Fruit fly (Drosophila melanogaster) whole organism, embryonic: ENCODE data around the gene fd96Ca.

Experiments used
- Ada2b ChIP-seq: fragments of 200-800 bp; sonication (Bioruptor generic); IDR thresholded peaks from 2 replicates; pipeline ENCODE4 v1.3.6; 2022; ENCODE audit warnings: missing biosample characterization, missing genetic modification characterization
- Aef1 ChIP-seq: fragments of 200-800 bp; sonication (Bioruptor generic); IDR thresholded peaks from 3 replicates; pipeline ENCODE4 v1.3.6; 2022; ENCODE audit warnings: missing biosample characterization, missing genetic modification characterization
- Asciz ChIP-seq: fragments of 200-800 bp; sonication (Bioruptor generic); optimal IDR thresholded peaks from 2 replicates; lab custom pipeline; 2017; ENCODE audit warnings: missing biosample characterization, mild to moderate bottlenecking, missing genetic modification characterization, missing genetic modification reagents
- Awh ChIP-seq: fragments of 200-800 bp; sonication (Bioruptor generic); IDR thresholded peaks from 2 replicates; pipeline ENCODE4, ENCODE4 v1.3.6; 2022; ENCODE audit warnings: missing biosample characterization, missing genetic modification characterization
- CG10267 ChIP-seq: fragments of 200-800 bp; sonication (Bioruptor generic); optimal IDR thresholded peaks from 2 replicates; lab custom pipeline; 2018; ENCODE audit warnings: missing biosample characterization, mild to moderate bottlenecking, missing genetic modification characterization, moderate library complexity
- CG11723 ChIP-seq: fragments of 200-800 bp; sonication (Bioruptor generic); optimal IDR thresholded peaks from 2 replicates; lab custom pipeline; 2017; ENCODE audit warnings: missing biosample characterization, mild to moderate bottlenecking, missing genetic modification characterization
- CG12391 ChIP-seq: fragments of 200-800 bp; sonication (Bioruptor generic); optimal IDR thresholded peaks from 3 replicates; lab custom pipeline; 2018; ENCODE audit warnings: missing biosample characterization, mild to moderate bottlenecking, missing genetic modification characterization, moderate library complexity
- CG14014 ChIP-seq: fragments of 200-800 bp; sonication (Bioruptor generic); IDR thresholded peaks from 2 replicates; pipeline ENCODE4 v1.3.6; 2022; ENCODE audit warnings: missing biosample characterization, missing genetic modification characterization
- CG14050 ChIP-seq: fragments of 200-800 bp; sonication (Bioruptor generic); IDR thresholded peaks from 3 replicates; pipeline ENCODE4 v1.3.6; 2022; ENCODE audit warnings: missing biosample characterization, missing genetic modification characterization
- CG15011 ChIP-seq: fragments of 200-800 bp; sonication (Bioruptor generic); optimal IDR thresholded peaks from 3 replicates; lab custom pipeline; 2018; ENCODE audit warnings: missing biosample characterization, mild to moderate bottlenecking, missing genetic modification characterization
- CG15479 ChIP-seq: fragments of 200-800 bp; sonication (Bioruptor generic); optimal IDR thresholded peaks from 3 replicates; lab custom pipeline; 2019; ENCODE audit warnings: missing biosample characterization, mild to moderate bottlenecking, missing genetic modification characterization, moderate library complexity
- CG17829 ChIP-seq: fragments of 200-800 bp; optimal IDR thresholded peaks from 2 replicates; lab custom pipeline; 2019; ENCODE audit warnings: missing biosample characterization, mild to moderate bottlenecking, missing genetic modification characterization, moderate library complexity
- CG2199 ChIP-seq: fragments of 200-800 bp; sonication (Bioruptor generic); IDR thresholded peaks from 3 replicates; pipeline ENCODE4 v1.3.6; 2022; ENCODE audit warnings: missing biosample characterization, missing genetic modification characterization
- CG34224 ChIP-seq: fragments of 200-800 bp; sonication (Bioruptor generic); IDR thresholded peaks from 3 replicates; pipeline ENCODE4 v1.3.6; 2022; ENCODE audit warnings: missing biosample characterization, missing genetic modification characterization; ENCODE audit not compliant: partially characterized antibody
- CG4707 ChIP-seq: fragments of 200-800 bp; sonication (Bioruptor generic); optimal IDR thresholded peaks from 2 replicates; lab custom pipeline; 2018; ENCODE audit warnings: missing biosample characterization, mild to moderate bottlenecking, missing genetic modification characterization, moderate library complexity
- CG6813 ChIP-seq: fragments of 200-800 bp; sonication (Bioruptor generic); optimal IDR thresholded peaks from 2 replicates; lab custom pipeline; 2017; ENCODE audit warnings: missing biosample characterization, missing genetic modification characterization, mild to moderate bottlenecking, moderate library complexity, missing genetic modification reagents
- CG7928 ChIP-seq: fragments of 200-800 bp; sonication (Bioruptor generic); optimal IDR thresholded peaks from 2 replicates; lab custom pipeline; 2017; ENCODE audit warnings: missing biosample characterization, mild to moderate bottlenecking, missing genetic modification characterization
- CG8281 ChIP-seq: fragments of 200-800 bp; sonication (Bioruptor generic); optimal IDR thresholded peaks from 2 replicates; lab custom pipeline; 2018; ENCODE audit warnings: missing biosample characterization, mild to moderate bottlenecking, missing genetic modification characterization, moderate library complexity
- CG8478 ChIP-seq: fragments of >200 bp; optimal IDR thresholded peaks from 2 replicates; lab custom pipeline; 2018
- CrebB ChIP-seq: fragments of 200-800 bp; sonication (Bioruptor generic); optimal IDR thresholded peaks from 3 replicates; lab custom pipeline; 2018; ENCODE audit warnings: missing biosample characterization, mild to moderate bottlenecking, missing genetic modification characterization
- D ChIP-seq, 2 experiments: fragments of 200-800 bp in 1 of 2; fragments of >200 bp in 1 of 2; sonication (Bioruptor generic) in 1 of 2; optimal IDR thresholded peaks; 2 replicates in 1 of 2; 3 replicates in 1 of 2; lab custom pipeline; 2017; ENCODE audit warnings: mild to moderate bottlenecking in 1 of 2, missing biosample characterization in 1 of 2, missing genetic modification characterization in 1 of 2, missing genetic modification reagents in 1 of 2
- Dbx ChIP-seq: fragments of 200-800 bp; sonication (Bioruptor generic); IDR thresholded peaks from 3 replicates; pipeline ENCODE4 v1.3.6; 2022; ENCODE audit warnings: missing biosample characterization, missing genetic modification characterization
- Hmr ChIP-seq: fragments of 200-800 bp; sonication (Bioruptor generic); optimal IDR thresholded peaks from 3 replicates; lab custom pipeline; 2017; ENCODE audit warnings: mild to moderate bottlenecking, missing biosample characterization, missing genetic modification reagents, missing genetic modification characterization
- MBD-R2 ChIP-seq: fragments of 200-800 bp; sonication (Bioruptor generic); IDR thresholded peaks from 2 replicates; pipeline ENCODE4 v1.3.6; 2022; ENCODE audit warnings: missing biosample characterization, missing genetic modification characterization
- MESR4 ChIP-seq: fragments of 200-800 bp; sonication (Bioruptor generic); optimal IDR thresholded peaks from 2 replicates; lab custom pipeline; 2018; ENCODE audit warnings: missing biosample characterization, mild to moderate bottlenecking, missing genetic modification characterization, moderate library complexity
- Mad ChIP-seq: fragments of 200-800 bp; sonication (Bioruptor generic); optimal IDR thresholded peaks from 2 replicates; lab custom pipeline; 2016; ENCODE audit warnings: missing biosample characterization, missing genetic modification characterization
- Myb ChIP-seq: fragments of 200-800 bp; sonication (Bioruptor generic); optimal IDR thresholded peaks from 2 replicates; lab custom pipeline; 2016; ENCODE audit warnings: missing biosample characterization, missing genetic modification characterization
- Sin3A ChIP-seq: fragments of >200 bp; optimal IDR thresholded peaks from 2 replicates; lab custom pipeline; 2018
- aop ChIP-seq: fragments of 200-800 bp; sonication (Bioruptor generic); IDR thresholded peaks from 2 replicates; pipeline ENCODE4 v1.3.6; 2022; ENCODE audit warnings: missing biosample characterization, missing genetic modification characterization
- bab2 ChIP-seq: fragments of 200-800 bp; sonication (Bioruptor generic); optimal IDR thresholded peaks from 2 replicates; lab custom pipeline; 2016; ENCODE audit warnings: missing biosample characterization, missing genetic modification characterization
- cad ChIP-seq: fragments of >200 bp; optimal IDR thresholded peaks from 2 replicates; lab custom pipeline; 2017; ENCODE audit warnings: missing biosample characterization, missing genetic modification characterization
- cato ChIP-seq: fragments of 200-800 bp; sonication (Bioruptor generic); optimal IDR thresholded peaks from 2 replicates; lab custom pipeline; 2016; ENCODE audit warnings: missing biosample characterization, missing genetic modification characterization, borderline replicate concordance
- crp ChIP-seq, 2 experiments: fragments of 200-800 bp; sonication (Bioruptor generic); optimal IDR thresholded peaks; 2 replicates in 1 of 2; 3 replicates in 1 of 2; lab custom pipeline; 2017; ENCODE audit warnings: missing biosample characterization in 2 of 2, missing genetic modification characterization in 2 of 2, mild to moderate bottlenecking in 1 of 2, moderate library complexity in 1 of 2
- cwo ChIP-seq: fragments of 200-800 bp; sonication (Bioruptor generic); optimal IDR thresholded peaks from 3 replicates; lab custom pipeline; 2017; ENCODE audit warnings: missing biosample characterization, missing genetic modification characterization, mild to moderate bottlenecking, moderate library complexity, missing genetic modification reagents
- dati ChIP-seq: fragments of 200-800 bp; sonication (Bioruptor generic); IDR thresholded peaks from 2 replicates; pipeline ENCODE4 v1.3.6; 2022; ENCODE audit warnings: missing biosample characterization, missing genetic modification characterization
- exex ChIP-seq: fragments of 200-800 bp; sonication (Bioruptor generic); optimal IDR thresholded peaks from 4 replicates; lab custom pipeline; 2018; ENCODE audit warnings: missing biosample characterization, mild to moderate bottlenecking, missing genetic modification characterization, moderate library complexity
- ham ChIP-seq: fragments of 200-800 bp; sonication (Bioruptor generic); IDR thresholded peaks from 2 replicates; pipeline ENCODE4 v1.3.6; 2022; ENCODE audit warnings: missing biosample characterization, missing genetic modification characterization
- hkb ChIP-seq, 2 experiments: fragments of 200-800 bp in 1 of 2; fragments of >200 bp in 1 of 2; sonication (Bioruptor generic) in 1 of 2; IDR thresholded peaks in 1 of 2; optimal IDR thresholded peaks in 1 of 2; 2 replicates each; pipeline versions ENCODE4 v1.3.6 to Lab custom; 2017 to 2022; ENCODE audit warnings: missing biosample characterization in 1 of 2, missing genetic modification characterization in 1 of 2
- insv ChIP-seq, 2 experiments: fragments of 200-800 bp; sonication (Bioruptor generic); optimal IDR thresholded peaks; 3 replicates each; lab custom pipeline; 2016 to 2018; ENCODE audit warnings: missing biosample characterization in 2 of 2, missing genetic modification characterization in 2 of 2
- lbe ChIP-seq: fragments of 200-800 bp; sonication (Bioruptor generic); optimal IDR thresholded peaks from 2 replicates; lab custom pipeline; 2016; ENCODE audit warnings: missing biosample characterization, mild to moderate bottlenecking, missing genetic modification characterization
- lov ChIP-seq, 2 experiments: fragments of 200-800 bp in 1 of 2; fragments of >200 bp in 1 of 2; sonication (Bioruptor generic) in 1 of 2; IDR thresholded peaks in 1 of 2; optimal IDR thresholded peaks in 1 of 2; 2 replicates in 1 of 2; 3 replicates in 1 of 2; pipeline versions ENCODE4 v1.3.6 to Lab custom; 2017 to 2022; ENCODE audit warnings: missing biosample characterization in 1 of 2, missing genetic modification characterization in 1 of 2
- org-1 ChIP-seq: fragments of 200-800 bp; sonication (Bioruptor generic); optimal IDR thresholded peaks from 2 replicates; lab custom pipeline; 2017; ENCODE audit warnings: missing biosample characterization, missing genetic modification characterization
- otp ChIP-seq: fragments of 200-800 bp; sonication (Bioruptor generic); IDR thresholded peaks from 3 replicates; pipeline ENCODE4, ENCODE4 v1.3.6; 2022; ENCODE audit warnings: missing biosample characterization, missing genetic modification characterization
- pros ChIP-seq: fragments of 200-800 bp; sonication (Bioruptor generic); optimal IDR thresholded peaks from 3 replicates; lab custom pipeline; 2019; ENCODE audit warnings: missing biosample characterization, mild to moderate bottlenecking, missing genetic modification characterization, moderate library complexity
- salm ChIP-seq: fragments of 200-800 bp; sonication (Bioruptor generic); optimal IDR thresholded peaks from 2 replicates; lab custom pipeline; 2018; ENCODE audit warnings: missing biosample characterization, mild to moderate bottlenecking, missing genetic modification characterization
- sisA ChIP-seq: fragments of 200-800 bp; sonication (Bioruptor generic); IDR thresholded peaks from 2 replicates; pipeline ENCODE4 v1.3.6; 2022; ENCODE audit warnings: missing biosample characterization, missing genetic modification characterization
- vfl ChIP-seq: fragments of 200-800 bp; sonication (Bioruptor generic); optimal IDR thresholded peaks from 2 replicates; lab custom pipeline; 2016; ENCODE audit warnings: missing biosample characterization, missing genetic modification characterization
- vnd ChIP-seq: fragments of 200-800 bp; sonication (Bioruptor generic); IDR thresholded peaks from 3 replicates; pipeline ENCODE4 v1.3.6; 2022; ENCODE audit warnings: missing biosample characterization, missing genetic modification characterization; ENCODE audit not compliant: partially characterized antibody
- wek ChIP-seq: fragments of 200-800 bp; sonication (Bioruptor generic); optimal IDR thresholded peaks from 3 replicates; lab custom pipeline; 2018; ENCODE audit warnings: missing biosample characterization, mild to moderate bottlenecking, missing genetic modification characterization, moderate library complexity
- yki ChIP-seq: fragments of >200 bp; optimal IDR thresholded peaks from 3 replicates; lab custom pipeline; 2018

The fd96Ca gene

dm6 chr3R:25039028-25039476 is 43.4 kb upstream of the fd96Ca start, which contains the start of the genes Ythdf and bai (continued):
- TF ChIP-seq Aef1 (GFP tag; lab: Robert Waterston, UW) (no peak), insv (GFP tag; optimal IDR thresholded peaks at IDR 0.05; lab: Kevin White, UChicago) (peak in 1 of 2 experiments; percentile 1), cwo (GFP tag; lab: Kevin White, UChicago) (no peak), crp (GFP tag; optimal IDR thresholded peaks at IDR 0.05; lab: Kevin White, UChicago) (peak in 1 of 2 experiments; percentile 42), CG4707 (GFP tag; lab: Kevin White, UChicago) (no peak), CG11723 (no peak), bab2 (no peak), dati (GFP tag; lab: Robert Waterston, UW) (no peak), CG15479 (GFP tag; lab: Kevin White, UChicago) (peak; percentile 27), MESR4 (peak; percentile 25), aop (GFP tag; lab: Robert Waterston, UW) (no peak), Hmr (GFP tag; lab: Kevin White, UChicago) (no peak), wek (GFP tag; lab: Kevin White, UChicago) (no peak), Asciz (GFP tag; lab: Kevin White, UChicago) (no peak), CG17829 (tag; lab: Kevin White, UChicago) (peak; percentile 38), lov (optimal IDR thresholded peaks at IDR 0.05; lab: Kevin White, UChicago) (no peak), lov (GFP tag; IDR thresholded peaks at IDR 0.05; lab: Robert Waterston, UW) (no peak), org-1 (no peak), CG14014 (GFP tag; lab: Robert Waterston, UW) (no peak), Mad (GFP tag; lab: Kevin White, UChicago) (peak; percentile 52), CG14050 (GFP tag; lab: Robert Waterston, UW) (no peak), hkb (optimal IDR thresholded peaks at IDR 0.05; lab: Kevin White, UChicago) (peak; percentile 83), hkb (GFP tag; IDR thresholded peaks at IDR 0.05; lab: Robert Waterston, UW) (no peak), vfl (GFP tag; lab: Kevin White, UChicago) (peak; percentile 15), yki (no peak), CG7928 (GFP tag; lab: Kevin White, UChicago) (peak; percentile 94), CG12391 (no peak), salm (tag; lab: Kevin White, UChicago) (no peak), ham (GFP tag; lab: Robert Waterston, UW) (no peak), vnd (GFP tag; lab: Robert Waterston, UW) (peak; percentile 83), Sin3A (peak; percentile 95), sisA (GFP tag; lab: Robert Waterston, UW) (no peak), pros (GFP tag; lab: Kevin White, UChicago) (no peak), otp (GFP tag; lab: Robert Waterston, UW) (no peak), CrebB (tag; lab: Kevin White, UChicago) (peak; percentile 46), lbe (GFP tag; lab: Kevin White, UChicago) (peak; percentile 34), CG15011 (no peak), cad (GFP tag; lab: Kevin White, UChicago) (no peak), CG34224 (peak; percentile 80), D (optimal IDR thresholded peaks at IDR 0.05; lab: Kevin White, UChicago) (no peak), D (GFP tag; optimal IDR thresholded peaks at IDR 0.05; lab: Kevin White, UChicago) (no peak), CG2199 (GFP tag; lab: Robert Waterston, UW) (no peak), exex (peak; percentile 49), cato (no peak), Myb (GFP tag; lab: Kevin White, UChicago) (peak; percentile 89), MBD-R2 (GFP tag; lab: Robert Waterston, UW) (peak; percentile 59), Awh (GFP tag; lab: Robert Waterston, UW) (no peak), CG10267 (peak; percentile 98), Dbx (peak; percentile 56; the same call in 1 of the 3 replicates), CG8281 (tag; lab: Kevin White, UChicago) (no peak), CG6813 (GFP tag; lab: Kevin White, UChicago) (no peak), Ada2b (GFP tag; lab: Robert Waterston, UW) (no peak), CG8478 (peak; percentile 40)
